Comparison of ENCODE assay signal across 6 fruit fly cellular contexts in the genomic region with DNA sequence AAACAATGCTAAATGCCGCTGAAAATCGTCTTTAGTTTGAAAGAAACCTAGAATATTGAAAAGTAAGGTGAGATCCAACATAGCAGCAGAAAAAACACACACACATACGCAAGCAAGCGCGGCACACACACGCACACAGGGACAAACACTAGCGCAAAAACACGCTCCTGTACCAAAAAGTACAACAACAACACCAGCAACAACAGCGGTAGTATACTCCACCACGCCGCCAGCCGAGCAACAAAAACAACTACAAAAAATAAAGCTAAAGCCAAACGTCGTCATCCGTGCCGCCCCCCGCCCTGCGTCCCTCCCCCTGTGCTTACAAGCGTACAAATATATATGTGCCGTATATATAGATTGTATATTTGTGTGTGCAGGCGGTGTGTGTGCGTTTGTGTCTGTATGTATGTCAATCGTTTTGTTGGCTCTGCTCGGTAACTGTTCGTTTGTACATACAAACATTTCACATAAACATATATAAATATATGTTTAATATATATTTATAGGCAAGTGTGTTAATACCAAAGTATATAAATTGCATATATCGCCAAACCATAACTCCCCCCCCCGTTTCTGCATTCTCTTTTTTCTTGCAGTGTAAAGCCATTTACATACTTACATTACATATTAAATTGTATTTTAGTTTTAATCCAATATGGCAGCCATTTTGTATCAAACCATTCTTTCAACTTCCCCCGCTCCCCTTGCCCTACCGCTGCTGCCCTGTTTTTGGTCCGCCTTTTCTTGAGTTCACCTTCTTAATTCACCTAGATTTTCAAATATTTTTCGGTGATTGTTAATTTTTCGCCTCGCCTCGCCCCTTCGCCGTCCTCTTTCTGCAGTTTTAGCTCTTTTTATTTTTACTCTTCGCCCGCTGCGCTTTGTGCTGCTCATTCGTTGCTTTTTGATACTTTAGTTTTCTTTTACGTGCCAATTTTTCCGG.
TF ChIP-seq lines count a peak whose summit lies in the region.

No protein-coding gene starts in this region.

- no peak for TF ChIP-seq CTCF in whole organism, embryonic (GFP tag; optimal IDR thresholded peaks at IDR 0.05; lab: Kevin White, UChicago)

TF ChIP-seq in Kc167, 6 proteins besides CTCF, POLR2A, EP300 and RAD21:
- peak; percentile 71 for TF ChIP-seq psq (optimal IDR thresholded peaks at IDR 0.05; lab: Kevin White, UChicago)
- no peak for TF ChIP-seq insv (optimal IDR thresholded peaks at IDR 0.05; lab: Kevin White, UChicago)

TF ChIP-seq in whole organism, adult, 20 proteins besides CTCF, POLR2A, EP300 and RAD21:
- TF ChIP-seq tj (GFP tag; optimal IDR thresholded peaks at IDR 0.05; lab: Kevin White, UChicago), result peak; percentile 63
- no peak for TF ChIP-seq CG33017 (tag; optimal IDR thresholded peaks at IDR 0.05; lab: Kevin White, UChicago)
- TF ChIP-seq bab1 (GFP tag; optimal IDR thresholded peaks at IDR 0.05; lab: Kevin White, UChicago), result peak; percentile 40
- peak; percentile 6 for TF ChIP-seq CG12768 (GFP tag; optimal IDR thresholded peaks at IDR 0.05; lab: Kevin White, UChicago)
- TF ChIP-seq CG14711 (tag; optimal IDR thresholded peaks at IDR 0.05; lab: Kevin White, UChicago), result peak; percentile 46

TF ChIP-seq in whole organism, embryonic, 481 proteins besides CTCF, POLR2A, EP300 and RAD21 (continues in another document):
- TF ChIP-seq CG9609 (GFP tag; optimal IDR thresholded peaks at IDR 0.05; lab: Kevin White, UChicago), result no peak
- no peak for TF ChIP-seq CG6689 (GFP tag; IDR thresholded peaks at IDR 0.05; lab: Robert Waterston, UW)
- no peak for TF ChIP-seq gro (GFP tag; optimal IDR thresholded peaks at IDR 0.05; lab: Kevin White, UChicago)
- no peak for TF ChIP-seq CG8388 (GFP tag; optimal IDR thresholded peaks at IDR 0.05; lab: Kevin White, UChicago)
- TF ChIP-seq tna (GFP tag; IDR thresholded peaks at IDR 0.05; lab: Robert Waterston, UW; ENCODE audit: partially characterized antibody), result no peak
- TF ChIP-seq da (GFP tag; optimal IDR thresholded peaks at IDR 0.05; lab: Kevin White, UChicago), result no peak
- no peak for TF ChIP-seq H2.0 (GFP tag; IDR thresholded peaks at IDR 0.05; lab: Robert Waterston, UW)
- TF ChIP-seq CG18599 (GFP tag; optimal IDR thresholded peaks at IDR 0.05; lab: Kevin White, UChicago), result peak; percentile 35
- TF ChIP-seq Dek (tag; optimal IDR thresholded peaks at IDR 0.05; lab: Kevin White, UChicago), result no peak
- no peak for TF ChIP-seq tio (GFP tag; optimal IDR thresholded peaks at IDR 0.05; lab: Kevin White, UChicago)
- TF ChIP-seq eve (GFP tag; optimal IDR thresholded peaks at IDR 0.05; lab: Kevin White, UChicago), result no peak
- TF ChIP-seq CG14441 (GFP tag; IDR thresholded peaks at IDR 0.05; lab: Robert Waterston, UW), result 0 out of 2 replicates have a peak, but pooled peaks have one; percentile 17
- no peak for TF ChIP-seq Nf-YC (tag; optimal IDR thresholded peaks at IDR 0.05; lab: Kevin White, UChicago)
- TF ChIP-seq Gug (GFP tag; IDR thresholded peaks at IDR 0.05; lab: Robert Waterston, UW), result 0 out of 4 replicates have a peak, but pooled peaks have one; percentile 6
- TF ChIP-seq z (GFP tag; IDR thresholded peaks at IDR 0.05; lab: Robert Waterston, UW), result no peak
- no peak for TF ChIP-seq CoRest (tag; optimal IDR thresholded peaks at IDR 0.05; lab: Kevin White, UChicago)
- TF ChIP-seq cg (GFP tag; optimal IDR thresholded peaks at IDR 0.05; lab: Kevin White, UChicago), result peak; percentile 86
- TF ChIP-seq Atf-2 (GFP tag; optimal IDR thresholded peaks at IDR 0.05; lab: Kevin White, UChicago), result no peak

TF ChIP-seq in whole organism, prepupa, 60 proteins besides CTCF, POLR2A, EP300 and RAD21 (continues in another document):
- peak; percentile 16 for TF ChIP-seq CG11902 (GFP tag; optimal IDR thresholded peaks at IDR 0.05; lab: Kevin White, UChicago)
- TF ChIP-seq Hr4 (GFP tag; optimal IDR thresholded peaks at IDR 0.05; lab: Kevin White, UChicago), result peak; percentile 38
- peak; percentile 9 for TF ChIP-seq Sox15 (GFP tag; optimal IDR thresholded peaks at IDR 0.05; lab: Kevin White, UChicago)
- TF ChIP-seq svp (GFP tag; lab: Kevin White, UChicago), result peak; percentile 59
- TF ChIP-seq CG6854 (GFP tag; optimal IDR thresholded peaks at IDR 0.05; lab: Kevin White, UChicago), result no peak
- peak; percentile 38 for TF ChIP-seq CG9139 (GFP tag; optimal IDR thresholded peaks at IDR 0.05; lab: Kevin White, UChicago)
- peak; percentile 67 for TF ChIP-seq CG34406 (GFP tag; optimal IDR thresholded peaks at IDR 0.05; lab: Kevin White, UChicago)
- peak; percentile 47 for TF ChIP-seq CG3032 (tag; optimal IDR thresholded peaks at IDR 0.05; lab: Kevin White, UChicago)
- peak; percentile 70 for TF ChIP-seq OdsH (GFP tag; optimal IDR thresholded peaks at IDR 0.05; lab: Kevin White, UChicago)
- no peak for TF ChIP-seq fkh (GFP tag; optimal IDR thresholded peaks at IDR 0.05; lab: Kevin White, UChicago)
- TF ChIP-seq CG6792 (GFP tag; optimal IDR thresholded peaks at IDR 0.05; lab: Kevin White, UChicago), result peak; percentile 2
- peak; percentile 78 for TF ChIP-seq CG6163 (GFP tag; IDR thresholded peaks at IDR 0.05; lab: Robert Waterston, UW)
- no peak for TF ChIP-seq Eip75B (GFP tag; optimal IDR thresholded peaks at IDR 0.05; lab: Kevin White, UChicago)
- TF ChIP-seq CG7368 (GFP tag; optimal IDR thresholded peaks at IDR 0.05; lab: Kevin White, UChicago), result peak; percentile 21
- peak; percentile 12 for TF ChIP-seq CG31627 (GFP tag; optimal IDR thresholded peaks at IDR 0.05; lab: Kevin White, UChicago)
- TF ChIP-seq CG3919 (GFP tag; optimal IDR thresholded peaks at IDR 0.05; lab: Kevin White, UChicago), result peak; percentile 77
- peak; percentile 18 for TF ChIP-seq Sox102F (GFP tag; optimal IDR thresholded peaks at IDR 0.05; lab: Kevin White, UChicago)
- no peak for TF ChIP-seq fd85E (GFP tag; optimal IDR thresholded peaks at IDR 0.05; lab: Kevin White, UChicago)
- peak; percentile 42 for TF ChIP-seq CG8632 (GFP tag; optimal IDR thresholded peaks at IDR 0.05; lab: Kevin White, UChicago)

TF ChIP-seq in whole organism, pupa, 21 proteins besides CTCF, POLR2A, EP300 and RAD21 (continues in another document):
- TF ChIP-seq EcR (GFP tag; optimal IDR thresholded peaks at IDR 0.05; lab: Kevin White, UChicago) (no peak), Snoo (tag; optimal IDR thresholded peaks at IDR 0.05; lab: Kevin White, UChicago) (no peak), Pif1A (GFP tag; optimal IDR thresholded peaks at IDR 0.05; lab: Kevin White, UChicago) (no peak), CG17806 (tag; optimal IDR thresholded peaks at IDR 0.05; lab: Kevin White, UChicago) (peak; percentile 65), Pif1B (GFP tag; optimal IDR thresholded peaks at IDR 0.05; lab: Kevin White, UChicago) (peak; percentile 55), CG13204 (GFP tag; optimal IDR thresholded peaks at IDR 0.05; lab: Kevin White, UChicago) (peak; percentile 29), D1 (tag; optimal IDR thresholded peaks at IDR 0.05; lab: Kevin White, UChicago) (no peak), CG8159 (tag; optimal IDR thresholded peaks at IDR 0.05; lab: Kevin White, UChicago) (peak; percentile 53), Ets98B (GFP tag; IDR thresholded peaks at IDR 0.05; lab: Robert Waterston, UW) (peak; percentile 76; the same call in 1 of the 2 replicates), fd96Ca (GFP tag; IDR thresholded peaks at IDR 0.05; lab: Robert Waterston, UW) (no peak; the same call in 2 of the 3 replicates), CG32121 (GFP tag; IDR thresholded peaks at IDR 0.05; lab: Robert Waterston, UW) (peak; percentile 62), CG34367 (tag; optimal IDR thresholded peaks at IDR 0.05; lab: Kevin White, UChicago) (no peak), CG4496 (GFP tag; IDR thresholded peaks at IDR 0.05; lab: Robert Waterston, UW) (peak; percentile 58; the same call in 1 of the 3 replicates), gl (tag; optimal IDR thresholded peaks at IDR 0.05; lab: Kevin White, UChicago) (no peak), rn (GFP tag; IDR thresholded peaks at IDR 0.05; lab: Robert Waterston, UW) (no peak), CG8301 (tag; optimal IDR thresholded peaks at IDR 0.05; lab: Kevin White, UChicago) (no peak), CG14655 (GFP tag; optimal IDR thresholded peaks at IDR 0.05; lab: Kevin White, UChicago) (no peak), CG12605 (GFP tag; IDR thresholded peaks at IDR 0.05; lab: Robert Waterston, UW) (peak; percentile 55), CG10348 (GFP tag; IDR thresholded peaks at IDR 0.05; lab: Robert Waterston, UW) (no peak), CG9948 (tag; optimal IDR thresholded peaks at IDR 0.05; lab: Kevin White, UChicago) (peak; percentile 27)

TF ChIP-seq in whole organism, wandering third instar larva, 38 proteins besides CTCF, POLR2A, EP300 and RAD21:
- no peak for TF ChIP-seq dmrt93B (GFP tag; optimal IDR thresholded peaks at IDR 0.05; lab: Kevin White, UChicago)
- TF ChIP-seq GATAd (GFP tag; optimal IDR thresholded peaks at IDR 0.05; lab: Kevin White, UChicago), result no peak
- TF ChIP-seq dl (GFP tag; optimal IDR thresholded peaks at IDR 0.05; lab: Kevin White, UChicago; ENCODE audit: insufficient read depth in 1 of 2, partially characterized antibody in 2 of 2), result no peak
- TF ChIP-seq rgr (GFP tag; optimal IDR thresholded peaks at IDR 0.05; lab: Kevin White, UChicago), result peak; percentile 37
- TF ChIP-seq woc (GFP tag; optimal IDR thresholded peaks at IDR 0.05; lab: Kevin White, UChicago), result no peak
- peak; percentile 60 for TF ChIP-seq N (GFP tag; optimal IDR thresholded peaks at IDR 0.05; lab: Kevin White, UChicago)
- TF ChIP-seq jim (GFP tag; optimal IDR thresholded peaks at IDR 0.05; lab: Kevin White, UChicago), result peak; percentile 87
- TF ChIP-seq sage (GFP tag; optimal IDR thresholded peaks at IDR 0.05; lab: Kevin White, UChicago), result peak; percentile 41
- TF ChIP-seq foxo (GFP tag; optimal IDR thresholded peaks at IDR 0.05; lab: Kevin White, UChicago), result peak in 1 of 2 experiments; percentile 30
- no peak for TF ChIP-seq CG9705 (GFP tag; optimal IDR thresholded peaks at IDR 0.05; lab: Kevin White, UChicago)
- no peak for TF ChIP-seq Dif (GFP tag; optimal IDR thresholded peaks at IDR 0.05; lab: Kevin White, UChicago; ENCODE audit: partially characterized antibody)
- peak; percentile 4 for TF ChIP-seq h (GFP tag; optimal IDR thresholded peaks at IDR 0.05; lab: Kevin White, UChicago)
- no peak for TF ChIP-seq Myc (optimal IDR thresholded peaks at IDR 0.05; lab: Kevin White, UChicago)
